Worm (Caenorhabditis elegans): ENCODE data around the gene K07F5.17.

DNA sequence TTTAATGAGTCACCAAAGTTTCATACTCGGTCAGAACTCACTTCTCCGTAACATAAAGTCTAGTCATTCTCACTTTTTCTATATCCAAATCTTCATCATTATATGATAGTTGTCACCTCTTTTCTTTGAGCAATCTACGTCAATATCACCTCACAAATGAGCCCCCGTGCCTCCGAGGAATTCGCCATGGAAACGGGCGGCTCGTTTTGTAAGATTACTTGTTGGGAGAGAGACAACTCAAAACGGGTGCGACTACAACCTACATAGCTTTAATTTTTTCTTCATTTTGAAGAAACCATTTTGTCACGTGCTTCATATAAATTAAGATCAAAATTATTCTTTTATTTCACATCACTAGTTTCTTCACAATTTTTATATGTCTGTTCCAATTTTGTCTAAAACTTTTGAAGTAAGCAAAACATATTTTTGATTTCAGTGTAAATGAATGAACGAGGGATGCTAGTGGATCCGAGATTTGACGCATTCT, 36.8 kb downstream of the K07F5.17 start, which contains the start of gene nhr-4:
- TF ChIP-seq nhr-10 (tag; optimal IDR thresholded peaks at IDR 0.05) (no peak), pqm-1 (tag; optimal IDR thresholded peaks at IDR 0.05) (no peak), ztf-7 (tag; optimal IDR thresholded peaks at IDR 0.05) (no peak), nhr-76 (tag; optimal IDR thresholded peaks at IDR 0.05) (no peak), nhr-25 (tag; optimal IDR thresholded peaks at IDR 0.05; ENCODE audit: borderline replicate concordance, insufficient read depth) (no peak), daf-12 (tag; optimal IDR thresholded peaks at IDR 0.05) (no peak), D1046.2 (GFP tag; IDR thresholded peaks at IDR 0.05) (no peak), lin-15B (tag; optimal IDR thresholded peaks at IDR 0.05) (no peak), hlh-11 (tag; optimal IDR thresholded peaks at IDR 0.05) (no peak), zag-1 (tag; optimal IDR thresholded peaks at IDR 0.05) (no peak), ces-1 (GFP tag; optimal IDR thresholded peaks at IDR 0.05) (no peak), ztf-11 (tag; optimal IDR thresholded peaks at IDR 0.05) (no peak)

Data from whole organism, L4 larva.